Worm (Caenorhabditis elegans) whole organism, young adult: ENCODE data around the gene T05C12.4.
A peak's percentile ranks its signal among the peaks of the same experiment; 100 is the strongest.

Experiments used
- B0336.3 ChIP-seq: fragments of 200-800 bp; sonication (Bioruptor generic); IDR thresholded peaks from 2 replicates; pipeline ENCODE4 v1.3.6; 2022; ENCODE audit warnings: missing genetic modification characterization, missing compliant biosample characterization
- D2030.7 ChIP-seq: fragments of 200-800 bp; sonication (Bioruptor generic); IDR thresholded peaks from 2 replicates; pipeline ENCODE4 v1.3.6; 2022; ENCODE audit warnings: missing genetic modification reagents, missing genetic modification characterization, missing compliant biosample characterization
- F22D6.2 ChIP-seq: sonication (generic microtip); optimal IDR thresholded peaks from 2 replicates; lab custom pipeline; 2016; ENCODE audit warnings: mild to moderate bottlenecking, missing genetic modification characterization, missing compliant biosample characterization
- F23B12.7 ChIP-seq: sonication (generic microtip); optimal IDR thresholded peaks from 2 replicates; lab custom pipeline; 2017; ENCODE audit warnings: missing genetic modification characterization, mild to moderate bottlenecking, missing compliant biosample characterization, antibody characterized with exemption, moderate library complexity; ENCODE audit not compliant: insufficient read depth
- F49E8.2 ChIP-seq: sonication (generic microtip); optimal IDR thresholded peaks from 3 replicates; lab custom pipeline; 2017; ENCODE audit warnings: missing genetic modification characterization, mild to moderate bottlenecking, missing compliant biosample characterization, antibody characterized with exemption, moderate library complexity; ENCODE audit not compliant: insufficient read depth
- T26A5.8 ChIP-seq: sonication (generic microtip); optimal IDR thresholded peaks from 2 replicates; lab custom pipeline; 2016; ENCODE audit warnings: missing genetic modification characterization, missing compliant biosample characterization
- Y53F4B.3 ChIP-seq: fragments of 200-800 bp; sonication (Bioruptor generic); IDR thresholded peaks from 2 replicates; pipeline ENCODE4 v1.3.6; 2022; ENCODE audit warnings: missing genetic modification reagents, missing genetic modification characterization, missing compliant biosample characterization
- Y53G8AR.9 ChIP-seq: fragments of 200-800 bp; sonication (Bioruptor generic); conservative IDR thresholded peaks from 2 replicates; pipeline ENCODE4 v1.3.6; 2022; ENCODE audit warnings: missing genetic modification reagents, missing genetic modification characterization, missing compliant biosample characterization
- Y79H2A.3 ChIP-seq: fragments of 200-800 bp; sonication (Bioruptor generic); conservative IDR thresholded peaks from 2 replicates; pipeline ENCODE4 v1.3.6; 2022; ENCODE audit warnings: missing genetic modification reagents, missing genetic modification characterization, missing compliant biosample characterization
- ZK185.1 ChIP-seq: sonication (generic microtip); optimal IDR thresholded peaks from 2 replicates; lab custom pipeline; 2016; ENCODE audit warnings: mild to moderate bottlenecking, missing genetic modification characterization, missing compliant biosample characterization; ENCODE audit not compliant: poor library complexity, severe bottlenecking
- aptf-2 ChIP-seq: fragments of 200-800 bp; sonication (Bioruptor generic); conservative IDR thresholded peaks from 2 replicates; pipeline ENCODE4 v1.3.6; 2022; ENCODE audit warnings: missing genetic modification reagents, missing genetic modification characterization, missing compliant biosample characterization
- atf-7 ChIP-seq: sonication (generic microtip); optimal IDR thresholded peaks from 2 replicates; lab custom pipeline; 2017; ENCODE audit warnings: mild to moderate bottlenecking, missing genetic modification characterization, missing compliant biosample characterization
- athp-1 ChIP-seq: sonication (generic microtip); optimal IDR thresholded peaks from 2 replicates; lab custom pipeline; 2017; ENCODE audit warnings: mild to moderate bottlenecking, missing genetic modification characterization, missing compliant biosample characterization
- attf-3 ChIP-seq: fragments of 200-800 bp; sonication (Bioruptor generic); conservative IDR thresholded peaks from 2 replicates; pipeline ENCODE4 v1.3.6; 2022; ENCODE audit warnings: missing genetic modification reagents, missing genetic modification characterization, missing compliant biosample characterization
- attf-6 ChIP-seq: fragments of 200-800 bp; sonication (Bioruptor generic); IDR thresholded peaks from 2 replicates; pipeline ENCODE4 v1.3.6; 2022; ENCODE audit warnings: missing genetic modification reagents, missing genetic modification characterization, missing compliant biosample characterization
- bed-2 ChIP-seq: fragments of 200-800 bp; sonication (Bioruptor generic); IDR thresholded peaks from 2 replicates; pipeline ENCODE4 v1.3.6; 2022; ENCODE audit warnings: missing genetic modification reagents, missing genetic modification characterization, missing compliant biosample characterization
- ccch-3 ChIP-seq: fragments of 200-800 bp; sonication (Bioruptor generic); optimal IDR thresholded peaks from 2 replicates; lab custom pipeline; 2018; ENCODE audit warnings: mild to moderate bottlenecking, missing genetic modification characterization, missing compliant biosample characterization
- cebp-1 ChIP-seq, 2 experiments: fragments of 200-800 bp in 1 of 2; sonication (Bioruptor generic) in 1 of 2; sonication (generic microtip) in 1 of 2; IDR thresholded peaks in 1 of 2; optimal IDR thresholded peaks in 1 of 2; 2 replicates each; pipeline versions ENCODE4 v1.3.6 to Lab custom; 2017 to 2022; ENCODE audit warnings: missing compliant biosample characterization in 2 of 2, missing genetic modification characterization in 2 of 2, mild to moderate bottlenecking in 1 of 2, missing genetic modification reagents in 1 of 2, moderate library complexity in 1 of 2
- ceh-91 ChIP-seq: fragments of 200-800 bp; sonication (Bioruptor generic); IDR thresholded peaks from 2 replicates; pipeline ENCODE4 v1.3.6; 2022; ENCODE audit warnings: missing genetic modification reagents, missing genetic modification characterization, missing compliant biosample characterization
- chd-7 ChIP-seq: sonication (generic microtip); optimal IDR thresholded peaks from 2 replicates; lab custom pipeline; 2016; ENCODE audit warnings: mild to moderate bottlenecking, missing genetic modification characterization, moderate library complexity, missing compliant biosample characterization
- egrh-3 ChIP-seq: fragments of 200-800 bp; sonication (Bioruptor generic); IDR thresholded peaks from 2 replicates; pipeline ENCODE4 v1.3.6; 2022; ENCODE audit warnings: missing genetic modification reagents, missing genetic modification characterization, missing compliant biosample characterization
- ekl-4 ChIP-seq: fragments of 200-800 bp; sonication (Bioruptor generic); IDR thresholded peaks from 2 replicates; pipeline ENCODE4 v1.3.6; 2022; ENCODE audit warnings: missing genetic modification reagents, missing genetic modification characterization, missing compliant biosample characterization
- fkh-3 ChIP-seq: sonication (generic microtip); optimal IDR thresholded peaks from 2 replicates; lab custom pipeline; 2016; ENCODE audit warnings: mild to moderate bottlenecking, missing genetic modification characterization, missing compliant biosample characterization
- him-1 ChIP-seq: sonication (generic microtip); optimal IDR thresholded peaks from 2 replicates; lab custom pipeline; 2016; ENCODE audit warnings: missing genotype, missing genetic modification reagents, missing genetic modification characterization, missing compliant biosample characterization
- hmg-1.2 ChIP-seq: fragments of 200-800 bp; sonication (Bioruptor generic); IDR thresholded peaks from 2 replicates; pipeline ENCODE4 v1.3.6; 2022; ENCODE audit warnings: missing genetic modification reagents, missing genetic modification characterization, missing compliant biosample characterization
- lag-1 ChIP-seq: fragments of 200-800 bp; sonication (Bioruptor generic); IDR thresholded peaks from 2 replicates; pipeline ENCODE4 v1.3.6; 2022; ENCODE audit warnings: missing genetic modification reagents, missing genetic modification characterization, missing compliant biosample characterization
- lin-35 ChIP-seq, 3 experiments: fragments of 150-350 bp in 2 of 3; sonication (generic microtip) in 1 of 3; optimal IDR thresholded peaks; 2 replicates each; lab custom pipeline; 2014 to 2018; ENCODE audit warnings: missing biosample characterization in 3 of 3, missing genetic modification characterization in 3 of 3, missing genetic modification reagents in 3 of 3
- lin-54 ChIP-seq: fragments of 200-800 bp; sonication (Bioruptor generic); optimal IDR thresholded peaks from 2 replicates; lab custom pipeline; 2018; ENCODE audit warnings: mild to moderate bottlenecking, missing genetic modification characterization, missing compliant biosample characterization
- lir-1 ChIP-seq: fragments of 200-800 bp; sonication (Bioruptor generic); conservative IDR thresholded peaks from 2 replicates; pipeline ENCODE4 v1.3.6; 2022; ENCODE audit warnings: missing genetic modification reagents, missing genetic modification characterization, missing compliant biosample characterization
- madf-3 ChIP-seq: fragments of 200-800 bp; sonication (Bioruptor generic); IDR thresholded peaks from 2 replicates; pipeline ENCODE4 v1.3.6; 2022; ENCODE audit warnings: missing genetic modification reagents, missing genetic modification characterization, missing compliant biosample characterization
- madf-6 ChIP-seq: fragments of 200-800 bp; sonication (Bioruptor generic); IDR thresholded peaks from 2 replicates; pipeline ENCODE4 v1.3.6; 2022; ENCODE audit warnings: missing genetic modification reagents, missing genetic modification characterization, missing compliant biosample characterization
- madf-8 ChIP-seq: fragments of 200-800 bp; sonication (Bioruptor generic); conservative IDR thresholded peaks from 2 replicates; pipeline ENCODE4 v1.3.6; 2022; ENCODE audit warnings: missing genetic modification reagents, missing genetic modification characterization, missing compliant biosample characterization
- mel-28 ChIP-seq: sonication (generic microtip); optimal IDR thresholded peaks from 2 replicates; lab custom pipeline; 2016; ENCODE audit warnings: borderline replicate concordance, mild to moderate bottlenecking, missing genetic modification characterization, missing compliant biosample characterization
- nfya-2 ChIP-seq: fragments of 200-800 bp; sonication (Bioruptor generic); IDR thresholded peaks from 2 replicates; pipeline ENCODE4 v1.3.6; 2022; ENCODE audit warnings: missing genetic modification reagents, missing genetic modification characterization, missing compliant biosample characterization
- nhr-27 ChIP-seq: fragments of 200-800 bp; sonication (Bioruptor generic); optimal IDR thresholded peaks from 2 replicates; lab custom pipeline; 2018; ENCODE audit warnings: mild to moderate bottlenecking, missing genetic modification characterization, moderate library complexity, missing compliant biosample characterization
- nhr-80 ChIP-seq: sonication (generic microtip); optimal IDR thresholded peaks from 2 replicates; lab custom pipeline; 2016; ENCODE audit warnings: missing genetic modification characterization, missing compliant biosample characterization
- rcor-1 ChIP-seq: fragments of 200-800 bp; sonication (Bioruptor generic); IDR thresholded peaks from 2 replicates; pipeline ENCODE4 v1.3.6; 2022; ENCODE audit warnings: missing genetic modification reagents, missing genetic modification characterization, missing compliant biosample characterization
- snpc-1.3 ChIP-seq: sonication (generic microtip); optimal IDR thresholded peaks from 2 replicates; lab custom pipeline; 2017; ENCODE audit warnings: missing genetic modification characterization, mild to moderate bottlenecking, missing compliant biosample characterization, antibody characterized with exemption, moderate library complexity, missing genotype, missing genetic modification reagents; ENCODE audit not compliant: insufficient read depth
- snpc-3.4 ChIP-seq: sonication (generic microtip); optimal IDR thresholded peaks from 2 replicates; lab custom pipeline; 2017; ENCODE audit warnings: missing genetic modification characterization, mild to moderate bottlenecking, missing compliant biosample characterization, antibody characterized with exemption, moderate library complexity, missing genotype, missing genetic modification reagents
- snpc-4 ChIP-seq, 5 experiments: fragments of 150-350 bp in 1 of 5; sonication (generic microtip) in 4 of 5; optimal IDR thresholded peaks; 2 replicates each; lab custom pipeline; 2014 to 2018; ENCODE audit warnings: missing genetic modification characterization in 5 of 5, missing biosample characterization in 3 of 5, antibody characterized with exemption in 2 of 5, mild to moderate bottlenecking in 2 of 5, missing compliant biosample characterization in 2 of 5, missing genotype in 2 of 5, moderate library complexity in 2 of 5, missing genetic modification reagents in 1 of 5
- tbp1 ChIP-seq: fragments of 200-800 bp; sonication (Bioruptor generic); optimal IDR thresholded peaks from 2 replicates; lab custom pipeline; 2018; ENCODE audit warnings: mild to moderate bottlenecking, missing genetic modification characterization, missing compliant biosample characterization
- tlf-1 ChIP-seq: fragments of 200-800 bp; sonication (Bioruptor generic); optimal IDR thresholded peaks from 2 replicates; lab custom pipeline; 2018; ENCODE audit warnings: mild to moderate bottlenecking, missing genetic modification characterization, missing compliant biosample characterization
- unc-130 ChIP-seq: sonication (generic microtip); optimal IDR thresholded peaks from 2 replicates; lab custom pipeline; 2016; ENCODE audit warnings: missing genetic modification reagents, missing genetic modification characterization, missing compliant biosample characterization
- xnd-1 ChIP-seq: sonication (generic microtip); optimal IDR thresholded peaks from 2 replicates; lab custom pipeline; 2016; ENCODE audit warnings: missing genotype, missing genetic modification reagents, missing genetic modification characterization, missing compliant biosample characterization
- zfh-2 ChIP-seq: fragments of 200-800 bp; sonication (Bioruptor generic); conservative IDR thresholded peaks from 2 replicates; pipeline ENCODE4 v1.3.6; 2022; ENCODE audit warnings: missing genetic modification reagents, missing genetic modification characterization, missing compliant biosample characterization
- ztf-6 ChIP-seq: fragments of 200-800 bp; sonication (Bioruptor generic); IDR thresholded peaks from 2 replicates; pipeline ENCODE4 v1.3.6; 2022; ENCODE audit warnings: missing genetic modification reagents, missing genetic modification characterization, missing compliant biosample characterization

T05C12.4 gene

DNA sequence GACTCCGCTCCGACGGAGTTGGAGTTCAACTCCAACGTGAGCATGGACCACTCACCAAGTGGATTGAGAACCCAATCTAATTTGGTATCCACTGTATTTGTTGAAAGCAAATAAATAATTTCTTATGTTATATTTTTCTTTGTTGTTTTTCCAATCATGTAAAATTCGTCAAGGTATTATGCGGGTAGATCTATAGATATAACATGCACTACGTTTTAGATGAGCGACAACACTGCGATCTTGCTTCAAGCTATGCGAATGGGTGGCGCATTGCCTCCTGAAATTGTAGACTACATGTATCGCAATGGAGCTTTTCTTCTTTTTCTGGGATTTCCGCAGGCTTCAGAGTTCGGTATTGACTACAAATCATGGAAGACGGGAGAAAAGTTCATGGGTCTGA, 35.6 kb downstream of the T05C12.4 start, which contains the start of gene F10B5.2:
Gene F10B5.2, plus strand, starts transcription at position 220 of the 400 bp plus-strand sequence.
- peak in 1 of 3 experiments; percentile 5 for TF ChIP-seq lin-35 (GFP tag; optimal IDR thresholded peaks at IDR 0.05; lab: Kevin White, UChicago)
- TF ChIP-seq aptf-2 (GFP tag; lab: Robert Waterston, UW) = no peak
- no peak for TF ChIP-seq F22D6.2 (tag; lab: Kevin White, UChicago)
- TF ChIP-seq snpc-4 (GFP tag; optimal IDR thresholded peaks at IDR 0.05; lab: Kevin White, UChicago) = peak; percentile 9
- TF ChIP-seq snpc-4 (tag; optimal IDR thresholded peaks at IDR 0.05; lab: Kevin White, UChicago) = no peak
- TF ChIP-seq D2030.7 (GFP tag; lab: Robert Waterston, UW) = peak; percentile 38
- no peak for TF ChIP-seq nfya-2 (GFP tag; lab: Robert Waterston, UW)
- no peak for TF ChIP-seq mel-28 (tag; lab: Kevin White, UChicago)
- peak; percentile 38 for TF ChIP-seq tlf-1
- peak; percentile 44 for TF ChIP-seq him-1 (tag; lab: Kevin White, UChicago)
- TF ChIP-seq unc-130 = peak; percentile 15
- TF ChIP-seq lir-1 = no peak
- TF ChIP-seq snpc-3.4 (tag; lab: Kevin White, UChicago) = peak; percentile 63
- peak; percentile 8 for TF ChIP-seq athp-1 (tag; lab: Kevin White, UChicago)
- TF ChIP-seq lin-54 (GFP tag; lab: Kevin White, UChicago) = peak; percentile 51
- TF ChIP-seq chd-7 = no peak
- TF ChIP-seq bed-2 = no peak
- no peak for TF ChIP-seq T26A5.8 (tag; lab: Kevin White, UChicago)
- no peak for TF ChIP-seq zfh-2 (GFP tag; lab: Robert Waterston, UW)
- no peak for TF ChIP-seq egrh-3 (GFP tag; lab: Robert Waterston, UW)
- no peak for TF ChIP-seq xnd-1 (tag; lab: Kevin White, UChicago)
- TF ChIP-seq madf-8 (GFP tag; lab: Robert Waterston, UW) = no peak
- TF ChIP-seq madf-3 = peak; percentile 51; the same call in 1 of the 2 replicates
- no peak for TF ChIP-seq ceh-91 (GFP tag; lab: Robert Waterston, UW)
- peak; percentile 66; the same call in 1 of the 2 replicates for TF ChIP-seq Y53G8AR.9 (GFP tag; lab: Robert Waterston, UW)
- no peak for TF ChIP-seq nhr-27 (tag; lab: Kevin White, UChicago)
- no peak for TF ChIP-seq tbp1 (GFP tag; lab: Kevin White, UChicago)
- TF ChIP-seq F23B12.7 (tag; lab: Kevin White, UChicago) = no peak
- peak; percentile 60 for TF ChIP-seq snpc-1.3
- no peak for TF ChIP-seq attf-3 (GFP tag; lab: Robert Waterston, UW)
- TF ChIP-seq rcor-1 = 0 out of 2 replicates have a peak, but pooled peaks have one; percentile 42
- no peak for TF ChIP-seq nhr-80 (tag; lab: Kevin White, UChicago)
- TF ChIP-seq hmg-1.2 = peak; percentile 39
- peak; percentile 68; the same call in 1 of the 2 replicates for TF ChIP-seq B0336.3
- no peak for TF ChIP-seq cebp-1 (GFP tag; IDR thresholded peaks at IDR 0.05; lab: Robert Waterston, UW)
- no peak for TF ChIP-seq cebp-1 (tag; optimal IDR thresholded peaks at IDR 0.05; lab: Kevin White, UChicago)
- no peak for TF ChIP-seq ccch-3 (GFP tag; lab: Kevin White, UChicago)
- TF ChIP-seq madf-6 (GFP tag; lab: Robert Waterston, UW) = peak; percentile 58
- TF ChIP-seq F49E8.2 (tag; lab: Kevin White, UChicago) = peak; percentile 53
- TF ChIP-seq atf-7 (tag; lab: Kevin White, UChicago) = peak; percentile 7
- no peak for TF ChIP-seq Y79H2A.3
- no peak for TF ChIP-seq ZK185.1
- TF ChIP-seq fkh-3 (tag; lab: Kevin White, UChicago) = no peak
- TF ChIP-seq attf-6 (GFP tag; lab: Robert Waterston, UW) = peak; percentile 42; the same call in 1 of the 2 replicates
- TF ChIP-seq ztf-6 = no peak
- TF ChIP-seq ekl-4 (GFP tag; lab: Robert Waterston, UW) = peak; percentile 58; the same call in 1 of the 2 replicates
- TF ChIP-seq lag-1 (GFP tag; lab: Robert Waterston, UW) = no peak
- no peak for TF ChIP-seq Y53F4B.3 (GFP tag; lab: Robert Waterston, UW)
